Fruit fly (Drosophila melanogaster) whole organism, pupa: ENCODE results near the gene Sfp33A3.

ENCODE experiments used
- CG10348 ChIP-seq: fragments of 200-800 bp; sonication (Bioruptor generic); IDR thresholded peaks from 2 replicates; pipeline ENCODE4 v1.3.6; 2022; ENCODE audit warnings: missing biosample characterization, missing genetic modification characterization
- EcR ChIP-seq: fragments of 200-800 bp; sonication (Bioruptor generic); optimal IDR thresholded peaks from 3 replicates; lab custom pipeline; 2019; ENCODE audit warnings: missing biosample characterization, missing genetic modification characterization, mild to moderate bottlenecking, moderate library complexity, missing genetic modification reagents

Gene Sfp33A3

DNA sequence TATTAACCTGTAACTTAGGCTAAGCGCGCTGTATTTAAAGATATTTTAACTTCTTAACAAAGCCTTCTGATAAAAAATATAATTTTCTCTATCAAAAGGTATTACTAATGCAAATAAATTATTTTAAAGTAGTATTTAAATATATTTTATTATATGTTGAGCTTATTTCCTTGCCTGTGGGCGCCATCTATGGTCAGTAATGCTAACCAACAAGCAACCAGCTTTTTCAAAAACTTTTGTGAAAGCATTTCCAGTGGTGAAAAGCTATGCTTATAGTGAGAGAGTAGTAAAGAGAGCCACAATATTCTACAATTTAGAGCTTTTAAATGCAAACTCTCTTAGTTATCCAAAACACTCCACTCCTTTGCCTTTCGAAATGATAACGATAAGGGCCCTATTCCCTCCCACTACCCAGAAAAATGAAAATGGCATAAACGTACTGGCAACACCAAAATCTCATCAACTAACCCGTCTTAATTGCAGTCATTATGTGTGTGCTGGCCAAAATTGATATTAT is 39.2 kb downstream of the Sfp33A3 start:
- no peak for TF ChIP-seq EcR (GFP tag; lab: Kevin White, UChicago)
- TF ChIP-seq CG10348 (GFP tag; lab: Robert Waterston, UW): no peak
